Fruit fly (Drosophila melanogaster) whole organism, embryonic: Measurements from ENCODE around the gene Vps29.

Experiments used
- ATbp ChIP-seq: fragments of 200-800 bp; sonication (Bioruptor generic); optimal IDR thresholded peaks from 2 replicates; lab custom pipeline; 2017; ENCODE audit warnings: missing biosample characterization, mild to moderate bottlenecking, missing genetic modification characterization, missing genetic modification reagents
- Adf1 ChIP-seq: fragments of 200-800 bp; sonication (Bioruptor generic); IDR thresholded peaks from 2 replicates; pipeline ENCODE4 v1.3.6; 2022; ENCODE audit warnings: missing biosample characterization, missing genetic modification characterization
- Atf6 ChIP-seq: fragments of 200-800 bp; sonication (Bioruptor generic); IDR thresholded peaks from 2 replicates; pipeline ENCODE4 v1.3.6; 2022; ENCODE audit warnings: missing biosample characterization, missing genetic modification characterization
- Blimp-1 ChIP-seq: fragments of 200-800 bp; sonication (Bioruptor generic); optimal IDR thresholded peaks from 3 replicates; lab custom pipeline; 2018; ENCODE audit warnings: missing biosample characterization, missing genetic modification characterization, mild to moderate bottlenecking, moderate library complexity, missing genetic modification reagents
- CG10431 ChIP-seq: fragments of 200-800 bp; sonication (Bioruptor generic); optimal IDR thresholded peaks from 3 replicates; lab custom pipeline; 2018; ENCODE audit warnings: missing biosample characterization, mild to moderate bottlenecking, missing genetic modification characterization
- CG10959 ChIP-seq: fragments of 200-800 bp; sonication (Bioruptor generic); IDR thresholded peaks from 2 replicates; pipeline ENCODE4 v1.3.6; 2022; ENCODE audit warnings: missing biosample characterization, missing genetic modification characterization
- CG11504 ChIP-seq: fragments of 200-800 bp; sonication (Bioruptor generic); optimal IDR thresholded peaks from 3 replicates; lab custom pipeline; 2019; ENCODE audit warnings: missing biosample characterization, mild to moderate bottlenecking, missing genetic modification characterization, moderate library complexity
- CG12659 ChIP-seq: fragments of 200-800 bp; sonication (Bioruptor generic); optimal IDR thresholded peaks from 3 replicates; lab custom pipeline; 2017; ENCODE audit warnings: mild to moderate bottlenecking, missing biosample characterization, missing genetic modification reagents, missing genetic modification characterization
- CG13123 ChIP-seq: fragments of 200-800 bp; sonication (Bioruptor generic); optimal IDR thresholded peaks from 2 replicates; lab custom pipeline; 2016; ENCODE audit warnings: missing biosample characterization, missing genetic modification characterization
- CG15073 ChIP-seq: fragments of 200-800 bp; sonication (Bioruptor generic); optimal IDR thresholded peaks from 2 replicates; lab custom pipeline; 2016; ENCODE audit warnings: missing biosample characterization, missing genetic modification characterization
- CG15269 ChIP-seq: fragments of 200-800 bp; sonication (Bioruptor generic); optimal IDR thresholded peaks from 2 replicates; lab custom pipeline; 2018; ENCODE audit warnings: missing biosample characterization, mild to moderate bottlenecking, missing genetic modification characterization, moderate library complexity
- CG18476 ChIP-seq: fragments of 200-800 bp; sonication (Bioruptor generic); optimal IDR thresholded peaks from 2 replicates; lab custom pipeline; 2016; ENCODE audit warnings: missing biosample characterization, mild to moderate bottlenecking, missing genetic modification characterization
- CG30020 ChIP-seq: fragments of 200-800 bp; optimal IDR thresholded peaks from 2 replicates; lab custom pipeline; 2019; ENCODE audit warnings: missing biosample characterization, mild to moderate bottlenecking, missing genetic modification characterization, moderate library complexity
- CG31388 ChIP-seq: fragments of 200-800 bp; sonication (Bioruptor generic); optimal IDR thresholded peaks from 2 replicates; lab custom pipeline; 2016; ENCODE audit warnings: missing biosample characterization, missing genetic modification characterization
- CG4360 ChIP-seq: fragments of 200-800 bp; sonication (Bioruptor generic); IDR thresholded peaks from 2 replicates; pipeline ENCODE4 v1.3.6; 2022; ENCODE audit warnings: missing biosample characterization, missing genetic modification characterization
- CG5953 ChIP-seq: fragments of 200-800 bp; sonication (Bioruptor generic); IDR thresholded peaks from 2 replicates; pipeline ENCODE4 v1.3.6; 2022; ENCODE audit warnings: missing biosample characterization, missing genetic modification characterization
- CG7745 ChIP-seq: fragments of 200-800 bp; sonication (Bioruptor generic); optimal IDR thresholded peaks from 2 replicates; lab custom pipeline; 2018; ENCODE audit warnings: missing biosample characterization, mild to moderate bottlenecking, missing genetic modification characterization, moderate library complexity
- CG8359 ChIP-seq: fragments of 200-800 bp; sonication (Bioruptor generic); optimal IDR thresholded peaks from 2 replicates; lab custom pipeline; 2017; ENCODE audit warnings: missing biosample characterization, mild to moderate bottlenecking, missing genetic modification characterization, borderline replicate concordance
- CG9727 ChIP-seq: fragments of 200-800 bp; sonication (Bioruptor generic); optimal IDR thresholded peaks from 3 replicates; lab custom pipeline; 2017; ENCODE audit warnings: missing biosample characterization, mild to moderate bottlenecking, missing genetic modification characterization
- Chrac-16 ChIP-seq: fragments of 200-800 bp; sonication (Bioruptor generic); optimal IDR thresholded peaks from 3 replicates; lab custom pipeline; 2016; ENCODE audit warnings: missing biosample characterization, missing genetic modification characterization
- CoRest ChIP-seq: fragments of 200-800 bp; sonication (Bioruptor generic); optimal IDR thresholded peaks from 3 replicates; lab custom pipeline; 2018; ENCODE audit warnings: missing biosample characterization, mild to moderate bottlenecking, missing genetic modification characterization, moderate library complexity
- Drgx ChIP-seq: fragments of 200-800 bp; sonication (Bioruptor generic); IDR thresholded peaks from 2 replicates; pipeline ENCODE4 v1.3.6; 2022; ENCODE audit warnings: missing biosample characterization, missing genetic modification characterization
- Elba2 ChIP-seq: fragments of 200-800 bp; sonication (Bioruptor generic); optimal IDR thresholded peaks from 3 replicates; lab custom pipeline; 2016; ENCODE audit warnings: missing biosample characterization, missing genetic modification characterization
- NK7.1 ChIP-seq: fragments of 200-800 bp; sonication (Bioruptor generic); optimal IDR thresholded peaks from 3 replicates; lab custom pipeline; 2016; ENCODE audit warnings: missing biosample characterization, missing genetic modification characterization
- Neu2 ChIP-seq: fragments of 200-800 bp; sonication (Bioruptor generic); optimal IDR thresholded peaks from 3 replicates; lab custom pipeline; 2016; ENCODE audit warnings: missing biosample characterization, missing genetic modification characterization, borderline replicate concordance
- Scr ChIP-seq: fragments of 200-800 bp; sonication (Bioruptor generic); IDR thresholded peaks from 2 replicates; pipeline ENCODE4 v1.3.6; 2022; ENCODE audit warnings: missing biosample characterization, missing genetic modification characterization; ENCODE audit not compliant: partially characterized antibody
- Side ChIP-seq: fragments of 200-800 bp; sonication (Bioruptor generic); optimal IDR thresholded peaks from 2 replicates; lab custom pipeline; 2016; ENCODE audit warnings: missing biosample characterization, missing genetic modification characterization
- Sox100B ChIP-seq: fragments of 200-800 bp; sonication (Bioruptor generic); optimal IDR thresholded peaks from 3 replicates; lab custom pipeline; 2018; ENCODE audit warnings: missing biosample characterization, mild to moderate bottlenecking, missing genetic modification characterization
- al ChIP-seq: fragments of 200-800 bp; sonication (Bioruptor generic); IDR thresholded peaks from 2 replicates; pipeline ENCODE4 v1.3.6; 2022; ENCODE audit warnings: missing biosample characterization, missing genetic modification characterization
- ato ChIP-seq: fragments of 200-800 bp; sonication (Bioruptor generic); IDR thresholded peaks from 2 replicates; pipeline ENCODE4 v1.3.6; 2022; ENCODE audit warnings: missing biosample characterization, missing genetic modification characterization; ENCODE audit not compliant: partially characterized antibody
- chif ChIP-seq, 2 experiments: fragments of 200-800 bp; sonication (Bioruptor generic); optimal IDR thresholded peaks; 3 replicates each; lab custom pipeline; 2016; ENCODE audit warnings: missing biosample characterization in 2 of 2, missing genetic modification characterization in 2 of 2
- chn ChIP-seq: fragments of 200-800 bp; sonication (Bioruptor generic); optimal IDR thresholded peaks from 2 replicates; lab custom pipeline; 2016; ENCODE audit warnings: missing biosample characterization, missing genetic modification characterization
- emc ChIP-seq: fragments of 200-800 bp; sonication (Bioruptor generic); optimal IDR thresholded peaks from 2 replicates; lab custom pipeline; 2016; ENCODE audit warnings: missing biosample characterization, missing genetic modification characterization
- esg ChIP-seq: fragments of 200-800 bp; sonication (Bioruptor generic); conservative IDR thresholded peaks from 2 replicates; pipeline ENCODE4 v1.3.6; 2022; ENCODE audit warnings: missing biosample characterization, missing genetic modification characterization
- fu2 ChIP-seq: fragments of 200-800 bp; sonication (Bioruptor generic); optimal IDR thresholded peaks from 2 replicates; lab custom pipeline; 2016; ENCODE audit warnings: missing biosample characterization, missing genetic modification characterization
- h ChIP-seq: fragments of >200 bp; optimal IDR thresholded peaks from 2 replicates; lab custom pipeline; 2017
- kay ChIP-seq: fragments of 200-800 bp; sonication (Bioruptor generic); optimal IDR thresholded peaks from 2 replicates; lab custom pipeline; 2016; ENCODE audit warnings: missing biosample characterization, missing genetic modification characterization
- kni ChIP-seq: fragments of 200-800 bp; sonication (Bioruptor generic); optimal IDR thresholded peaks from 3 replicates; lab custom pipeline; 2017; ENCODE audit warnings: mild to moderate bottlenecking, missing biosample characterization, missing genetic modification reagents, missing genetic modification characterization
- maf-S ChIP-seq: fragments of 200-800 bp; sonication (Bioruptor generic); optimal IDR thresholded peaks from 2 replicates; lab custom pipeline; 2016; ENCODE audit warnings: missing biosample characterization, missing genetic modification characterization
- mirr ChIP-seq: fragments of 200-800 bp; sonication (Bioruptor generic); optimal IDR thresholded peaks from 3 replicates; lab custom pipeline; 2018; ENCODE audit warnings: missing biosample characterization, mild to moderate bottlenecking, missing genetic modification characterization
- pan ChIP-seq, 4 experiments: fragments of >200 bp in 3 of 4; fragments of 200-800 bp in 1 of 4; sonication (Bioruptor generic) in 1 of 4; optimal IDR thresholded peaks in 3 of 4; IDR thresholded peaks in 1 of 4; 2 replicates each; pipeline versions ENCODE4 v1.3.6 to Lab custom; 2017 to 2022; ENCODE audit warnings: missing biosample characterization in 2 of 4, missing genetic modification characterization in 2 of 4, mixed read lengths in 1 of 4
- pnt ChIP-seq: fragments of 200-800 bp; sonication (Bioruptor generic); optimal IDR thresholded peaks from 3 replicates; lab custom pipeline; 2016; ENCODE audit warnings: missing biosample characterization, missing genetic modification characterization
- pum ChIP-seq: fragments of 200-800 bp; sonication (Bioruptor generic); optimal IDR thresholded peaks from 2 replicates; lab custom pipeline; 2016; ENCODE audit warnings: missing biosample characterization, missing genetic modification characterization
- sd ChIP-seq: fragments of 200-800 bp; sonication (Bioruptor generic); optimal IDR thresholded peaks from 3 replicates; lab custom pipeline; 2018; ENCODE audit warnings: missing biosample characterization, mild to moderate bottlenecking, missing genetic modification characterization, moderate library complexity
- slbo ChIP-seq: fragments of 200-800 bp; sonication (Bioruptor generic); IDR thresholded peaks from 2 replicates; pipeline ENCODE4 v1.3.6; 2022; ENCODE audit warnings: missing biosample characterization, missing genetic modification characterization
- slp2 ChIP-seq: fragments of 200-800 bp; sonication (Bioruptor generic); optimal IDR thresholded peaks from 2 replicates; lab custom pipeline; 2016; ENCODE audit warnings: missing biosample characterization, missing genetic modification characterization
- sob ChIP-seq: fragments of 200-800 bp; sonication (Bioruptor generic); IDR thresholded peaks from 2 replicates; pipeline ENCODE4 v1.3.6; 2022; ENCODE audit warnings: missing biosample characterization, missing genetic modification characterization
- toy ChIP-seq: fragments of 200-800 bp; sonication (Bioruptor generic); IDR thresholded peaks from 2 replicates; pipeline ENCODE4 v1.3.6; 2022; ENCODE audit warnings: missing biosample characterization, missing genetic modification characterization
- ttk ChIP-seq: fragments of 200-800 bp; sonication (Bioruptor generic); IDR thresholded peaks from 2 replicates; pipeline ENCODE4 v2.1.2; 2022; ENCODE audit warnings: missing biosample characterization, missing genetic modification characterization
- twi ChIP-seq: fragments of 200-800 bp; optimal IDR thresholded peaks from 2 replicates; lab custom pipeline; 2019; ENCODE audit warnings: missing biosample characterization, mild to moderate bottlenecking, missing genetic modification characterization, moderate library complexity
- zen ChIP-seq: fragments of 200-800 bp; sonication (Bioruptor generic); optimal IDR thresholded peaks from 3 replicates; lab custom pipeline; 2018; ENCODE audit warnings: missing biosample characterization, mild to moderate bottlenecking, missing genetic modification characterization, moderate library complexity
- zen2 ChIP-seq: fragments of 200-800 bp; sonication (Bioruptor generic); IDR thresholded peaks from 3 replicates; pipeline ENCODE4 v1.3.6; 2022; ENCODE audit warnings: missing biosample characterization, missing genetic modification characterization; ENCODE audit not compliant: partially characterized antibody

Gene Vps29

DNA sequence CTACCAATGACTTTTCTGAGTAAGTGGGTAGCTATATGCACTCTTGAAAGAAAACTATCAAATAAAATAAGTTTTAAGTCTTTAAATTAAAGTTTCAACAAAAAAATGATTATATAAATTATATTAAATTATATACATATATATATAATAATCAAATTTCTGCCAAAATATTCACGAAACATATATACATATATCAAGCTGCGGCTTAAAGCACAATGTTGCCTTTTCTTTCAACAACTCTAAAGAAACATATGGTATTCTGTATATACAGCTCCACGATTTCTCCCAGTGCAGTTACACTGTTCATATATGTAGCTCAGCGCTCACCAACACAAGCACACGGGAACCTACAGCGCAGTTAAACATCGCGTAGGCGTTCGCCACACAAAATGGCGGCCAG, 15.1 kb upstream of the Vps29 start:
- TF ChIP-seq h (lab: Kevin White, UChicago) (no peak), CG5953 (GFP tag; lab: Robert Waterston, UW) (no peak), CG30020 (tag; lab: Kevin White, UChicago) (no peak), pnt (GFP tag; lab: Kevin White, UChicago) (no peak), NK7.1 (GFP tag; lab: Kevin White, UChicago) (no peak), esg (GFP tag; lab: Robert Waterston, UW) (no peak), Drgx (GFP tag; lab: Robert Waterston, UW) (no peak), Adf1 (GFP tag; lab: Robert Waterston, UW) (no peak), Chrac-16 (GFP tag; lab: Kevin White, UChicago) (no peak), emc (GFP tag; lab: Kevin White, UChicago) (no peak), CG7745 (tag; lab: Kevin White, UChicago) (no peak), toy (no peak), chn (no peak), ttk (GFP tag; lab: Robert Waterston, UW) (no peak), al (GFP tag; lab: Robert Waterston, UW) (no peak), kni (GFP tag; lab: Kevin White, UChicago) (no peak), twi (tag; lab: Kevin White, UChicago) (no peak), slbo (GFP tag; lab: Robert Waterston, UW) (peak; percentile 32; the same call in 1 of the 2 replicates), maf-S (no peak), pan (optimal IDR thresholded peaks at IDR 0.05; lab: Kevin White, UChicago) (no peak), pan (GFP tag; optimal IDR thresholded peaks at IDR 0.05 in 1 of 2, IDR thresholded peaks at IDR 0.05 in 1 of 2) (no peak), CG15073 (no peak), zen2 (no peak), Blimp-1 (GFP tag; lab: Kevin White, UChicago) (no peak), chif (GFP tag; optimal IDR thresholded peaks at IDR 0.05; lab: Kevin White, UChicago) (no peak), slp2 (GFP tag; lab: Kevin White, UChicago) (no peak), fu2 (no peak), Scr (GFP tag; lab: Robert Waterston, UW) (no peak), CG31388 (GFP tag; lab: Kevin White, UChicago) (no peak), ato (no peak), sd (tag; lab: Kevin White, UChicago) (no peak), CG11504 (tag; lab: Kevin White, UChicago) (no peak), CG8359 (GFP tag; lab: Kevin White, UChicago) (no peak), CG10959 (GFP tag; lab: Robert Waterston, UW) (no peak), Neu2 (no peak), CG18476 (GFP tag; lab: Kevin White, UChicago) (no peak), CG9727 (peak; percentile 29), pum (GFP tag; lab: Kevin White, UChicago) (no peak), Atf6 (GFP tag; lab: Robert Waterston, UW) (no peak), sob (GFP tag; lab: Robert Waterston, UW) (no peak), Sox100B (GFP tag; lab: Kevin White, UChicago) (no peak), CG10431 (GFP tag; lab: Kevin White, UChicago) (no peak), CG15269 (peak; percentile 34), Side (GFP tag; lab: Kevin White, UChicago) (no peak), kay (GFP tag; lab: Kevin White, UChicago) (no peak), mirr (GFP tag; lab: Kevin White, UChicago) (no peak), CG12659 (GFP tag; lab: Kevin White, UChicago) (peak; percentile 16), ATbp (GFP tag; lab: Kevin White, UChicago) (no peak), CG4360 (GFP tag; lab: Robert Waterston, UW) (no peak), Elba2 (no peak), CoRest (tag; lab: Kevin White, UChicago) (peak; percentile 15), zen (tag; lab: Kevin White, UChicago) (no peak), CG13123 (GFP tag; lab: Kevin White, UChicago) (no peak)
